Worm (Caenorhabditis elegans): ENCODE measurements around the gene ZC449.8.

ZC449.8 gene

ce11 chrX:4997548-4998087, 18.3 kb upstream of the ZC449.8 start, which contains the start of gene ZC8.6:
Gene ZC8.6, minus strand, starts transcription at chrX:4997598.
- peak; percentile 58 for TF ChIP-seq nhr-2 (tag; optimal IDR thresholded peaks at IDR 0.05)
- no peak for TF ChIP-seq zip-8 (tag; optimal IDR thresholded peaks at IDR 0.05)
- no peak for TF ChIP-seq ceh-39 (tag; optimal IDR thresholded peaks at IDR 0.05)
- TF ChIP-seq lin-13 (tag; optimal IDR thresholded peaks at IDR 0.05): peak; percentile 10
- peak; percentile 54 for TF ChIP-seq mep-1 (tag; optimal IDR thresholded peaks at IDR 0.05)
- TF ChIP-seq nhr-28 (tag; optimal IDR thresholded peaks at IDR 0.05): no peak

DNA sequence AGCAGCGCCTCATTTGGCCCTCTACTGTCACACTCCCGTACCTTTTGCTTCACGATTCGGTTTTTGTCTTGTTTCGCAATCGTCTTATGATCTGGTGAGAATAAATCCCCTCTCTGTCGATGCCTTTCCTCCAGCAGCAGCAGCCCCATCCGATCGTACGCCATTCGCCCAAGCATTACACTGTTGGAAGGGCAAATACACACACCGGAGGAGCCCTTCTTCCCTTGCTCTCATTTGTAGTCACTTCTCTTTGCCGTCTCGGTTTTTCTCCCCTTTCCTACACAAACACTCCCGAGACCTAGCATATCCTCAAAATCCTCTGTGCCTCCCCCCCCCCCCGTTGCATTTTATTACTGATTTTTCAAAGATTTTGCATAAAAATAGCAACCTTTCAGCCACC, 17.0 kb upstream of the ZC449.8 start, which contains the start of gene set-30:
Gene set-30 (plus strand): TSS at position 396 of the 400 bp plus-strand sequence.
- TF ChIP-seq nhr-28 (tag; optimal IDR thresholded peaks at IDR 0.05) (no peak), unc-62 (GFP tag; optimal IDR thresholded peaks at IDR 0.05) (no peak), ceh-83 (GFP tag; optimal IDR thresholded peaks at IDR 0.05) (no peak), elt-3 (tag; optimal IDR thresholded peaks at IDR 0.05) (no peak), M03D4.4 (tag; optimal IDR thresholded peaks at IDR 0.05) (peak; percentile 28), unc-120 (tag; optimal IDR thresholded peaks at IDR 0.05; ENCODE audit: poor library complexity, severe bottlenecking) (peak; percentile 50), sptf-1 (tag; optimal IDR thresholded peaks at IDR 0.05) (no peak), flh-1 (GFP tag; optimal IDR thresholded peaks at IDR 0.05) (no peak), nhr-2 (tag; optimal IDR thresholded peaks at IDR 0.05) (no peak), cnd-1 (tag; optimal IDR thresholded peaks at IDR 0.05) (peak; percentile 7), hlh-1 (tag; optimal IDR thresholded peaks at IDR 0.05) (peak; percentile 71), ham-2 (GFP tag; optimal IDR thresholded peaks at IDR 0.05) (no peak), ceh-43 (GFP tag; optimal IDR thresholded peaks at IDR 0.05) (no peak), drap-1 (GFP tag; optimal IDR thresholded peaks at IDR 0.05) (peak; percentile 4), sem-2 (GFP tag; optimal IDR thresholded peaks at IDR 0.05) (no peak), pha-4 (tag; optimal IDR thresholded peaks at IDR 0.05) (no peak), nhr-76 (tag; optimal IDR thresholded peaks at IDR 0.05) (no peak), zip-8 (tag; optimal IDR thresholded peaks at IDR 0.05) (no peak), mep-1 (tag; optimal IDR thresholded peaks at IDR 0.05) (no peak), elt-1 (tag; optimal IDR thresholded peaks at IDR 0.05; ENCODE audit: borderline replicate concordance, insufficient read depth) (no peak), lin-32 (GFP tag; optimal IDR thresholded peaks at IDR 0.05) (no peak), bed-3 (GFP tag; optimal IDR thresholded peaks at IDR 0.05) (no peak), nhr-237 (tag; optimal IDR thresholded peaks at IDR 0.05) (no peak), mab-5 (tag; optimal IDR thresholded peaks at IDR 0.05) (no peak), unc-39 (tag; optimal IDR thresholded peaks at IDR 0.05) (no peak), ceh-39 (tag; optimal IDR thresholded peaks at IDR 0.05) (no peak), nhr-12 (tag; optimal IDR thresholded peaks at IDR 0.05) (no peak)

ce11 chrX:5004940-5005339, 10.9 kb upstream of the ZC449.8 start, which contains the start of gene hsd-2:
Gene hsd-2, plus strand, starts transcription at chrX:5005240.
- TF ChIP-seq nhr-28 (tag; optimal IDR thresholded peaks at IDR 0.05) (no peak), unc-120 (tag; optimal IDR thresholded peaks at IDR 0.05; ENCODE audit: poor library complexity, severe bottlenecking) (no peak), unc-62 (GFP tag; optimal IDR thresholded peaks at IDR 0.05) (no peak), nhr-12 (tag; optimal IDR thresholded peaks at IDR 0.05) (no peak), ceh-83 (GFP tag; optimal IDR thresholded peaks at IDR 0.05) (no peak), sptf-1 (tag; optimal IDR thresholded peaks at IDR 0.05) (no peak), mab-5 (tag; optimal IDR thresholded peaks at IDR 0.05) (no peak), lin-13 (tag; optimal IDR thresholded peaks at IDR 0.05) (no peak), ceh-39 (tag; optimal IDR thresholded peaks at IDR 0.05) (no peak), tbx-8 (GFP tag; optimal IDR thresholded peaks at IDR 0.05) (no peak), nhr-76 (tag; optimal IDR thresholded peaks at IDR 0.05) (no peak), ham-2 (GFP tag; optimal IDR thresholded peaks at IDR 0.05) (no peak)

- TF ChIP-seq cnd-1 (tag; optimal IDR thresholded peaks at IDR 0.05) (no peak), ceh-39 (tag; optimal IDR thresholded peaks at IDR 0.05) (no peak), hlh-1 (tag; optimal IDR thresholded peaks at IDR 0.05) (no peak), ztf-11 (tag; optimal IDR thresholded peaks at IDR 0.05) (no peak), nhr-12 (tag; optimal IDR thresholded peaks at IDR 0.05) (no peak), elt-3 (tag; optimal IDR thresholded peaks at IDR 0.05) (no peak), tbx-8 (GFP tag; optimal IDR thresholded peaks at IDR 0.05) (no peak), flh-1 (GFP tag; optimal IDR thresholded peaks at IDR 0.05) (no peak)
These were observed 8.9 kb upstream of the ZC449.8 start for ce11 chrX:5006972-5007371.

ce11 chrX:5009000-5009399, 6.9 kb upstream of the ZC449.8 start, which contains the start of gene hsd-3:
Gene hsd-3, plus strand, starts transcription at chrX:5009300.
- TF ChIP-seq sptf-1 (tag; optimal IDR thresholded peaks at IDR 0.05) (no peak), bed-3 (GFP tag; optimal IDR thresholded peaks at IDR 0.05) (no peak), elt-1 (tag; optimal IDR thresholded peaks at IDR 0.05; ENCODE audit: borderline replicate concordance, insufficient read depth) (no peak), mep-1 (tag; optimal IDR thresholded peaks at IDR 0.05) (no peak), lsy-2 (tag; optimal IDR thresholded peaks at IDR 0.05) (no peak), snpc-4 (tag; optimal IDR thresholded peaks at IDR 0.05) (no peak), lin-13 (tag; optimal IDR thresholded peaks at IDR 0.05) (no peak), unc-39 (tag; optimal IDR thresholded peaks at IDR 0.05) (no peak), lin-32 (GFP tag; optimal IDR thresholded peaks at IDR 0.05) (no peak)
